Fruit fly (Drosophila melanogaster) whole organism: ENCODE results near the gene Sar1.

Source experiments
- Dll ChIP-seq: fragments of >200 bp; optimal IDR thresholded peaks from 2 replicates; lab custom pipeline; 2017
- EcR ChIP-seq, 2 experiments: fragments of >200 bp; optimal IDR thresholded peaks; 2 replicates each; lab custom pipeline; 2017; ENCODE audit warnings: missing biosample characterization in 2 of 2, missing genetic modification characterization in 2 of 2, missing genetic modification reagents in 2 of 2
- usp ChIP-seq: fragments of >200 bp; optimal IDR thresholded peaks from 2 replicates; lab custom pipeline; 2017; ENCODE audit warnings: missing biosample characterization, missing genetic modification characterization, mixed read lengths

- TF ChIP-seq Dll (no peak), usp (GFP tag; lab: Kevin White, UChicago) (no peak), EcR (GFP tag; optimal IDR thresholded peaks at IDR 0.05; lab: Kevin White, UChicago) (no peak)
Measured at dm6 chr3R:22397068-22397700, 40.7 kb downstream of the Sar1 start.
